Fruit fly (Drosophila melanogaster) whole organism, wandering third instar larva: ENCODE measurements around the gene pit.

ENCODE experiments used
- Abd-B ChIP-seq: fragments of >200 bp; optimal IDR thresholded peaks from 2 replicates; lab custom pipeline; 2017; ENCODE audit warnings: missing biosample characterization, missing genetic modification characterization
- CG32264 ChIP-seq: fragments of 200-800 bp; sonication (Bioruptor generic); optimal IDR thresholded peaks from 2 replicates; lab custom pipeline; 2016; ENCODE audit warnings: missing biosample characterization, missing genetic modification characterization
- Dfd ChIP-seq: fragments of >200 bp; optimal IDR thresholded peaks from 2 replicates; lab custom pipeline; 2017; ENCODE audit warnings: missing biosample characterization, missing genetic modification characterization
- Dif ChIP-seq: fragments of 200-275, 200-300 bp; sonication (Bioruptor generic); optimal IDR thresholded peaks from 2 replicates; lab custom pipeline; 2018; ENCODE audit warnings: missing biosample characterization, missing genetic modification characterization; ENCODE audit not compliant: partially characterized antibody
- GATAd ChIP-seq: sonication (Bioruptor generic); optimal IDR thresholded peaks from 2 replicates; lab custom pipeline; 2016; ENCODE audit warnings: missing biosample characterization, missing genetic modification characterization
- HLH106 ChIP-seq: fragments of 200-800 bp; optimal IDR thresholded peaks from 3 replicates; lab custom pipeline; 2019; ENCODE audit warnings: missing biosample characterization, mild to moderate bottlenecking, missing genetic modification characterization, moderate library complexity
- Hnf4 ChIP-seq: fragments of 200-800 bp; sonication (Bioruptor generic); optimal IDR thresholded peaks from 2 replicates; lab custom pipeline; 2016; ENCODE audit warnings: missing biosample characterization, mild to moderate bottlenecking, missing genetic modification characterization
- Hr78 ChIP-seq: fragments of >200 bp; optimal IDR thresholded peaks from 2 replicates; lab custom pipeline; 2017; ENCODE audit warnings: missing biosample characterization, missing genetic modification characterization
- Jra ChIP-seq: sonication (Bioruptor generic); optimal IDR thresholded peaks from 2 replicates; lab custom pipeline; 2016; ENCODE audit warnings: missing biosample characterization, missing genetic modification characterization
- Mio ChIP-seq: sonication (Bioruptor generic); optimal IDR thresholded peaks from 2 replicates; lab custom pipeline; 2016; ENCODE audit warnings: missing biosample characterization, missing genetic modification characterization
- Myc ChIP-seq: fragments of >200 bp; optimal IDR thresholded peaks from 2 replicates; lab custom pipeline; 2017
- N ChIP-seq: fragments of >200 bp; optimal IDR thresholded peaks from 2 replicates; lab custom pipeline; 2018; ENCODE audit warnings: missing biosample characterization, missing external identifiers, missing genetic modification characterization
- OdsH ChIP-seq: fragments of 200-800 bp; sonication (Bioruptor generic); optimal IDR thresholded peaks from 2 replicates; lab custom pipeline; 2016; ENCODE audit warnings: missing biosample characterization, mild to moderate bottlenecking, missing genetic modification characterization
- Rel ChIP-seq, 2 experiments: fragments of 200-800 bp; sonication (Bioruptor generic) in 1 of 2; optimal IDR thresholded peaks; 2 replicates in 1 of 2; 3 replicates in 1 of 2; lab custom pipeline; 2016 to 2019; ENCODE audit warnings: mild to moderate bottlenecking in 2 of 2, missing biosample characterization in 2 of 2, missing genetic modification characterization in 2 of 2, moderate library complexity in 1 of 2
- Sp1 ChIP-seq: fragments of 200-800 bp; sonication (Bioruptor generic); optimal IDR thresholded peaks from 3 replicates; lab custom pipeline; 2019; ENCODE audit warnings: missing biosample characterization, mild to moderate bottlenecking, missing genetic modification characterization, moderate library complexity
- Vsx2 ChIP-seq: fragments of 200-300, 225-300 bp; sonication (Bioruptor generic); optimal IDR thresholded peaks from 2 replicates; lab custom pipeline; 2018; ENCODE audit warnings: missing biosample characterization, missing genetic modification characterization; ENCODE audit not compliant: partially characterized antibody
- br ChIP-seq: fragments of 200-800 bp; sonication (Bioruptor generic); optimal IDR thresholded peaks from 2 replicates; lab custom pipeline; 2016; ENCODE audit warnings: missing biosample characterization, missing genetic modification characterization
- dl ChIP-seq, 2 experiments: fragments of 175-275, 200-275 bp in 1 of 2; fragments of 200-275 bp in 1 of 2; sonication (Bioruptor generic); optimal IDR thresholded peaks; lab custom pipeline; 2018; ENCODE audit warnings: mild to moderate bottlenecking in 2 of 2, missing biosample characterization in 2 of 2, missing genetic modification characterization in 2 of 2, moderate library complexity in 2 of 2; ENCODE audit not compliant: partially characterized antibody in 2 of 2, insufficient read depth in 1 of 2
- ey ChIP-seq: fragments of 200-800 bp; sonication (Bioruptor generic); optimal IDR thresholded peaks from 2 replicates; lab custom pipeline; 2016; ENCODE audit warnings: missing biosample characterization, missing genetic modification characterization
- foxo ChIP-seq, 2 experiments: fragments of 200-800 bp; sonication (Bioruptor generic); optimal IDR thresholded peaks; 2 replicates in 1 of 2; 3 replicates in 1 of 2; lab custom pipeline; 2016 to 2017; ENCODE audit warnings: missing biosample characterization in 2 of 2, missing genetic modification characterization in 2 of 2
- fru ChIP-seq: fragments of 200-800 bp; sonication (Bioruptor generic); optimal IDR thresholded peaks from 3 replicates; lab custom pipeline; 2016; ENCODE audit warnings: missing biosample characterization, mild to moderate bottlenecking, missing genetic modification characterization
- h ChIP-seq: fragments of 200-800 bp; sonication (Bioruptor generic); optimal IDR thresholded peaks from 3 replicates; lab custom pipeline; 2016; ENCODE audit warnings: missing biosample characterization, mild to moderate bottlenecking, missing genetic modification characterization
- jim ChIP-seq: fragments of 175-275, 200-325 bp; sonication (Bioruptor generic); optimal IDR thresholded peaks from 2 replicates; lab custom pipeline; 2016; ENCODE audit warnings: missing biosample characterization, mild to moderate bottlenecking, missing genetic modification characterization
- lola ChIP-seq: fragments of >200 bp; optimal IDR thresholded peaks from 2 replicates; lab custom pipeline; 2017; ENCODE audit warnings: missing biosample characterization, missing genetic modification characterization
- pan ChIP-seq: fragments of >200 bp; optimal IDR thresholded peaks from 2 replicates; lab custom pipeline; 2017
- rgr ChIP-seq: fragments of 200-800 bp; sonication (Bioruptor generic); optimal IDR thresholded peaks from 3 replicates; lab custom pipeline; 2016; ENCODE audit warnings: missing biosample characterization, mild to moderate bottlenecking, missing genetic modification characterization
- sage ChIP-seq: fragments of 200-800 bp; sonication (Bioruptor generic); optimal IDR thresholded peaks from 2 replicates; lab custom pipeline; 2016; ENCODE audit warnings: missing biosample characterization, mild to moderate bottlenecking, missing genetic modification characterization
- sv ChIP-seq: fragments of 200-800 bp; sonication (Bioruptor generic); optimal IDR thresholded peaks from 3 replicates; lab custom pipeline; 2016; ENCODE audit warnings: missing biosample characterization, missing genetic modification characterization
- tai ChIP-seq: sonication (Bioruptor generic); optimal IDR thresholded peaks from 2 replicates; lab custom pipeline; 2016; ENCODE audit warnings: missing biosample characterization, missing genetic modification characterization
- usp ChIP-seq: fragments of >200 bp; optimal IDR thresholded peaks from 2 replicates; lab custom pipeline; 2017; ENCODE audit warnings: missing biosample characterization, missing genetic modification characterization
- woc ChIP-seq: sonication (Bioruptor generic); optimal IDR thresholded peaks from 2 replicates; lab custom pipeline; 2016; ENCODE audit warnings: missing biosample characterization, mild to moderate bottlenecking, missing genetic modification characterization

pit gene

dm6 chr3R:22034160-22034742 lies at the start of gene pit, which contains the start of the genes CG45099, CG6015 and Fadd:
pit (plus strand) TSS chr3R:22034298.
CG45099 (minus strand) TSS chr3R:22034286.
CG6015 (minus strand) TSS chr3R:22034286.
Fadd (plus strand) TSS chr3R:22034455.
- TF ChIP-seq CG32264 (GFP tag; lab: Kevin White, UChicago): peak; percentile 7
- TF ChIP-seq OdsH: no peak

- TF ChIP-seq GATAd (GFP tag; lab: Kevin White, UChicago) (no peak), tai (GFP tag; lab: Kevin White, UChicago) (no peak), jim (GFP tag; lab: Kevin White, UChicago) (no peak), h (GFP tag; lab: Kevin White, UChicago) (no peak)
Measured at dm6 chr3R:21987546-21987945, 46.6 kb upstream of the pit start.

- no peak for TF ChIP-seq OdsH
- TF ChIP-seq Mio: no peak
- no peak for TF ChIP-seq jim (GFP tag; lab: Kevin White, UChicago)
- TF ChIP-seq Rel (GFP tag; optimal IDR thresholded peaks at IDR 0.05; lab: Kevin White, UChicago): no peak
- TF ChIP-seq Rel (tag; optimal IDR thresholded peaks at IDR 0.05; lab: Kevin White, UChicago): no peak
- TF ChIP-seq GATAd (GFP tag; lab: Kevin White, UChicago): no peak
- no peak for TF ChIP-seq br (GFP tag; lab: Kevin White, UChicago)
- TF ChIP-seq Myc (lab: Kevin White, UChicago): no peak
- no peak for TF ChIP-seq N
- TF ChIP-seq Hr78 (GFP tag; lab: Kevin White, UChicago): no peak
- no peak for TF ChIP-seq h (GFP tag; lab: Kevin White, UChicago)
- no peak for TF ChIP-seq ey (GFP tag; lab: Kevin White, UChicago)
Measured at dm6 chr3R:21989770-21990169, 44.3 kb upstream of the pit start.

- no peak for TF ChIP-seq foxo (GFP tag; optimal IDR thresholded peaks at IDR 0.05; lab: Kevin White, UChicago)
- TF ChIP-seq pan (lab: Kevin White, UChicago): no peak
- TF ChIP-seq Dif (GFP tag; lab: Kevin White, UChicago): no peak
- no peak for TF ChIP-seq dl (GFP tag; optimal IDR thresholded peaks at IDR 0.05; lab: Kevin White, UChicago; ENCODE audit: insufficient read depth in 1 of 2, partially characterized antibody in 2 of 2)
- TF ChIP-seq Vsx2 (GFP tag; lab: Kevin White, UChicago): no peak
- no peak for TF ChIP-seq CG32264 (GFP tag; lab: Kevin White, UChicago)
- TF ChIP-seq Sp1: no peak
- no peak for TF ChIP-seq Rel (GFP tag; optimal IDR thresholded peaks at IDR 0.05; lab: Kevin White, UChicago)
- no peak for TF ChIP-seq Rel (tag; optimal IDR thresholded peaks at IDR 0.05; lab: Kevin White, UChicago)
- TF ChIP-seq lola (GFP tag; lab: Kevin White, UChicago): no peak
- no peak for TF ChIP-seq Hnf4 (GFP tag; lab: Kevin White, UChicago)
- TF ChIP-seq, all 38 proteins: peak for 0
Measured at dm6 chr3R:21991603-21992002, 42.5 kb upstream of the pit start.

- TF ChIP-seq usp (GFP tag; lab: Kevin White, UChicago): no peak
- TF ChIP-seq Jra (GFP tag; lab: Kevin White, UChicago): no peak
- no peak for TF ChIP-seq Hnf4 (GFP tag; lab: Kevin White, UChicago)
- no peak for TF ChIP-seq dl (GFP tag; optimal IDR thresholded peaks at IDR 0.05; lab: Kevin White, UChicago; ENCODE audit: insufficient read depth in 1 of 2, partially characterized antibody in 2 of 2)
- TF ChIP-seq foxo (GFP tag; optimal IDR thresholded peaks at IDR 0.05; lab: Kevin White, UChicago): peak in 1 of 2 experiments; percentile 7
- no peak for TF ChIP-seq woc (GFP tag; lab: Kevin White, UChicago)
- TF ChIP-seq GATAd (GFP tag; lab: Kevin White, UChicago): no peak
- TF ChIP-seq rgr (GFP tag; lab: Kevin White, UChicago): peak; percentile 10
- peak; percentile 19 for TF ChIP-seq h (GFP tag; lab: Kevin White, UChicago)
- peak; percentile 42 for TF ChIP-seq ey (GFP tag; lab: Kevin White, UChicago)
- no peak for TF ChIP-seq pan (lab: Kevin White, UChicago)
- no peak for TF ChIP-seq Myc (lab: Kevin White, UChicago)
- TF ChIP-seq Abd-B (GFP tag; lab: Kevin White, UChicago): no peak
- TF ChIP-seq Mio: no peak
- no peak for TF ChIP-seq sv (GFP tag; lab: Kevin White, UChicago)
- TF ChIP-seq tai (GFP tag; lab: Kevin White, UChicago): no peak
- peak; percentile 24 for TF ChIP-seq HLH106 (tag; lab: Kevin White, UChicago)
- TF ChIP-seq Hr78 (GFP tag; lab: Kevin White, UChicago): no peak
- peak; percentile 9 for TF ChIP-seq fru (GFP tag; lab: Kevin White, UChicago)
- no peak for TF ChIP-seq sage (GFP tag; lab: Kevin White, UChicago)
- no peak for TF ChIP-seq Vsx2 (GFP tag; lab: Kevin White, UChicago)
- TF ChIP-seq br (GFP tag; lab: Kevin White, UChicago): no peak
- no peak for TF ChIP-seq Dfd
Measured at dm6 chr3R:21992909-21993308, 41.2 kb upstream of the pit start.
